Worm (Caenorhabditis elegans) whole organism, midembryonic: Measurements from ENCODE around the gene C08E8.9.

Experiments
- T22C8.4 ChIP-seq: fragments of 200-800 bp; sonication (Bioruptor generic); IDR thresholded peaks from 2 replicates; pipeline ENCODE4 v1.3.6; 2022; ENCODE audit warnings: missing genetic modification characterization, missing compliant biosample characterization
- cog-1 ChIP-seq: sonication (generic microtip); optimal IDR thresholded peaks from 2 replicates; lab custom pipeline; 2016; ENCODE audit warnings: missing genetic modification characterization, missing compliant biosample characterization
- med-1 ChIP-seq: sonication (generic microtip); optimal IDR thresholded peaks from 2 replicates; lab custom pipeline; 2017; ENCODE audit warnings: missing genetic modification characterization, mild to moderate bottlenecking, missing compliant biosample characterization, antibody characterized with exemption, missing genetic modification reagents; ENCODE audit not compliant: insufficient read depth
- tab-1 ChIP-seq: fragments of 200-800 bp; sonication (Bioruptor generic); IDR thresholded peaks from 2 replicates; pipeline ENCODE4 v1.3.6; 2022; ENCODE audit warnings: missing genetic modification characterization, missing compliant biosample characterization
- ztf-23 ChIP-seq: fragments of 200-800 bp; sonication (Bioruptor generic); IDR thresholded peaks from 2 replicates; pipeline ENCODE4 v1.3.6; 2022; ENCODE audit warnings: missing genetic modification reagents, missing genetic modification characterization, missing compliant biosample characterization

DNA sequence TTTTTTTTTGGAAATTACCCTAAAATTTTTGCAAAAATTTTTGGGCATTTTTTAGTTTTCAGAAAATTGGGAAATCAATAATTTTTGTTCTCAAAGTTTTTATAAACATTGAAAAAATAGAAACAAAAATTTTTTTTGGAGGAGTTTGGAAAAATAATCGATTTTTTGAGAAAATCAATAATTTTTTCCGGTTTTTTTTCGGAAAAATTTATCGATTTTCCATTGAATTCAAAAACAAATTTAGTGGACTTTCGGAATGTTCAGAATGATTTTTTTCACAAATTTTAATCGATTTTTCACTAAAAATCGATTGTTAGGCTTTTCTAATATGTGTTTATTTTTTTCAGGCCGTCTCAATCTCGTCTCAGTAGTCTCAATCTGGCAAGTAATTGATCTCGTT, 27.0 kb upstream of the C08E8.9 start:
- TF ChIP-seq T22C8.4 (GFP tag; lab: Robert Waterston, UW) (peak; percentile 51; the same call in 1 of the 2 replicates), tab-1 (GFP tag; lab: Robert Waterston, UW) (no peak), cog-1 (tag; lab: Kevin White, UChicago) (no peak), med-1 (no peak), ztf-23 (GFP tag; lab: Robert Waterston, UW) (no peak)
